Fruit fly (Drosophila melanogaster) whole organism, embryonic: ENCODE results near the gene CG43999.

Source experiments
- Adf1 ChIP-seq: fragments of 200-800 bp; sonication (Bioruptor generic); IDR thresholded peaks from 2 replicates; pipeline ENCODE4 v1.3.6; 2022; ENCODE audit warnings: missing biosample characterization, missing genetic modification characterization
- CG10462 ChIP-seq: fragments of 200-800 bp; sonication (Bioruptor generic); optimal IDR thresholded peaks from 2 replicates; lab custom pipeline; 2016; ENCODE audit warnings: missing biosample characterization, missing genetic modification characterization
- CG10565 ChIP-seq: fragments of 200-800 bp; sonication (Bioruptor generic); optimal IDR thresholded peaks from 3 replicates; lab custom pipeline; 2016; ENCODE audit warnings: missing biosample characterization, mild to moderate bottlenecking, missing genetic modification characterization
- CG12155 ChIP-seq: fragments of 200-800 bp; sonication (Bioruptor generic); optimal IDR thresholded peaks from 3 replicates; lab custom pipeline; 2016; ENCODE audit warnings: missing biosample characterization, missing genetic modification characterization
- CG12942 ChIP-seq: fragments of 200-800 bp; sonication (Bioruptor generic); optimal IDR thresholded peaks from 3 replicates; lab custom pipeline; 2016; ENCODE audit warnings: missing biosample characterization, missing genetic modification characterization
- CG14965 ChIP-seq: fragments of 200-800 bp; sonication (Bioruptor generic); optimal IDR thresholded peaks from 2 replicates; lab custom pipeline; 2016; ENCODE audit warnings: missing biosample characterization, missing genetic modification characterization, borderline replicate concordance
- CG15073 ChIP-seq: fragments of 200-800 bp; sonication (Bioruptor generic); optimal IDR thresholded peaks from 2 replicates; lab custom pipeline; 2016; ENCODE audit warnings: missing biosample characterization, missing genetic modification characterization
- CG17328 ChIP-seq: fragments of 200-800 bp; sonication (Bioruptor generic); IDR thresholded peaks from 2 replicates; pipeline ENCODE4 v1.3.6; 2022; ENCODE audit warnings: missing biosample characterization, missing genetic modification characterization
- CG17568 ChIP-seq: fragments of 200-800 bp; sonication (Bioruptor generic); optimal IDR thresholded peaks from 2 replicates; lab custom pipeline; 2018; ENCODE audit warnings: missing biosample characterization, mild to moderate bottlenecking, missing genetic modification characterization, moderate library complexity
- CG17612 ChIP-seq: fragments of 200-800 bp; sonication (Bioruptor generic); IDR thresholded peaks from 2 replicates; pipeline ENCODE4 v1.3.6; 2022; ENCODE audit warnings: missing biosample characterization, missing genetic modification characterization
- CG18011 ChIP-seq: fragments of 200-800 bp; sonication (Bioruptor generic); optimal IDR thresholded peaks from 2 replicates; lab custom pipeline; 2017; ENCODE audit warnings: missing biosample characterization, missing genetic modification characterization, mild to moderate bottlenecking, moderate library complexity, missing genotype
- CG18476 ChIP-seq: fragments of 200-800 bp; sonication (Bioruptor generic); optimal IDR thresholded peaks from 2 replicates; lab custom pipeline; 2016; ENCODE audit warnings: missing biosample characterization, mild to moderate bottlenecking, missing genetic modification characterization
- CG2875 ChIP-seq: fragments of 200-800 bp; sonication (Bioruptor generic); optimal IDR thresholded peaks from 2 replicates; lab custom pipeline; 2017; ENCODE audit warnings: missing biosample characterization, mild to moderate bottlenecking, missing genetic modification characterization, missing genetic modification reagents
- CG33557 ChIP-seq: fragments of 200-800 bp; sonication (Bioruptor generic); optimal IDR thresholded peaks from 2 replicates; lab custom pipeline; 2019; ENCODE audit warnings: missing biosample characterization, mild to moderate bottlenecking, missing genetic modification characterization, moderate library complexity
- CG42726 ChIP-seq: fragments of 200-800 bp; sonication (Bioruptor generic); IDR thresholded peaks from 2 replicates; pipeline ENCODE4 v1.3.6; 2022; ENCODE audit warnings: missing biosample characterization, missing genetic modification characterization; ENCODE audit not compliant: partially characterized antibody
- CG4854 ChIP-seq: fragments of 200-800 bp; sonication (Bioruptor generic); optimal IDR thresholded peaks from 2 replicates; lab custom pipeline; 2016; ENCODE audit warnings: missing biosample characterization, missing genetic modification characterization, inconsistent platforms
- CG6854 ChIP-seq: fragments of 200-800 bp; sonication (Bioruptor generic); optimal IDR thresholded peaks from 3 replicates; lab custom pipeline; 2017; ENCODE audit warnings: missing biosample characterization, mild to moderate bottlenecking, missing genetic modification characterization
- CG7372 ChIP-seq: fragments of 200-800 bp; sonication (Bioruptor generic); IDR thresholded peaks from 2 replicates; pipeline ENCODE4 v1.3.6; 2022; ENCODE audit warnings: missing biosample characterization, missing genetic modification characterization
- CG8089 ChIP-seq: fragments of 200-800 bp; sonication (Bioruptor generic); optimal IDR thresholded peaks from 3 replicates; lab custom pipeline; 2016; ENCODE audit warnings: missing biosample characterization, missing genetic modification characterization
- CG8290 ChIP-seq, 3 experiments: fragments of 200-800 bp; sonication (Bioruptor generic); optimal IDR thresholded peaks; 2 replicates each; lab custom pipeline; 2016 to 2019; ENCODE audit warnings: missing biosample characterization in 3 of 3, missing genetic modification characterization in 3 of 3, mild to moderate bottlenecking in 2 of 3, moderate library complexity in 1 of 3
- CG8388 ChIP-seq: fragments of 200-800 bp; sonication (Bioruptor generic); optimal IDR thresholded peaks from 2 replicates; lab custom pipeline; 2019; ENCODE audit warnings: missing biosample characterization, mild to moderate bottlenecking, missing genetic modification characterization, moderate library complexity
- CG8478 ChIP-seq: fragments of >200 bp; optimal IDR thresholded peaks from 2 replicates; lab custom pipeline; 2018
- CG8765 ChIP-seq: fragments of 200-800 bp; sonication (Bioruptor generic); IDR thresholded peaks from 2 replicates; pipeline ENCODE4 v1.3.6; 2022; ENCODE audit warnings: missing biosample characterization, missing genetic modification characterization
- CG9932 ChIP-seq: fragments of 200-800 bp; sonication (Bioruptor generic); IDR thresholded peaks from 2 replicates; pipeline ENCODE4 v1.3.6; 2022; ENCODE audit warnings: missing biosample characterization, missing genetic modification characterization
- Dll ChIP-seq: fragments of 200-800 bp; sonication (Bioruptor generic); IDR thresholded peaks from 4 replicates; pipeline ENCODE4 v1.3.6; 2022; ENCODE audit warnings: missing biosample characterization, missing genetic modification characterization; ENCODE audit not compliant: partially characterized antibody
- E2f2 ChIP-seq: fragments of 200-800 bp; sonication (Bioruptor generic); IDR thresholded peaks from 2 replicates; pipeline ENCODE4 v1.3.6; 2022; ENCODE audit warnings: missing biosample characterization, missing genetic modification characterization
- ERR ChIP-seq: fragments of 200-800 bp; sonication (Bioruptor generic); optimal IDR thresholded peaks from 2 replicates; lab custom pipeline; 2016; ENCODE audit warnings: missing biosample characterization, missing genetic modification characterization
- Elba2 ChIP-seq: fragments of 200-800 bp; sonication (Bioruptor generic); optimal IDR thresholded peaks from 3 replicates; lab custom pipeline; 2016; ENCODE audit warnings: missing biosample characterization, missing genetic modification characterization
- Fer1 ChIP-seq: fragments of 200-800 bp; sonication (Bioruptor generic); optimal IDR thresholded peaks from 2 replicates; lab custom pipeline; 2017; ENCODE audit warnings: missing biosample characterization, mild to moderate bottlenecking, missing genetic modification characterization
- Fer2 ChIP-seq: fragments of 200-800 bp; sonication (Bioruptor generic); optimal IDR thresholded peaks from 2 replicates; lab custom pipeline; 2018; ENCODE audit warnings: missing biosample characterization, mild to moderate bottlenecking, missing genetic modification characterization, moderate library complexity
- HLHmδ ChIP-seq: fragments of 200-800 bp; sonication (Bioruptor generic); optimal IDR thresholded peaks from 2 replicates; lab custom pipeline; 2018; ENCODE audit warnings: missing biosample characterization, mild to moderate bottlenecking, missing genetic modification characterization, moderate library complexity
- Hr3 ChIP-seq: fragments of 200-800 bp; sonication (Bioruptor generic); optimal IDR thresholded peaks from 3 replicates; lab custom pipeline; 2016; ENCODE audit warnings: missing biosample characterization, missing genetic modification characterization
- Neu2 ChIP-seq: fragments of 200-800 bp; sonication (Bioruptor generic); optimal IDR thresholded peaks from 3 replicates; lab custom pipeline; 2016; ENCODE audit warnings: missing biosample characterization, missing genetic modification characterization, borderline replicate concordance
- Nf-YC ChIP-seq: fragments of 200-800 bp; optimal IDR thresholded peaks from 3 replicates; lab custom pipeline; 2019; ENCODE audit warnings: missing biosample characterization, mild to moderate bottlenecking, missing genetic modification characterization, moderate library complexity
- Scr ChIP-seq: fragments of 200-800 bp; sonication (Bioruptor generic); IDR thresholded peaks from 2 replicates; pipeline ENCODE4 v1.3.6; 2022; ENCODE audit warnings: missing biosample characterization, missing genetic modification characterization; ENCODE audit not compliant: partially characterized antibody
- ara ChIP-seq: fragments of 200-800 bp; sonication (Bioruptor generic); IDR thresholded peaks from 2 replicates; pipeline ENCODE4 v1.3.6; 2022; ENCODE audit warnings: missing biosample characterization, missing genetic modification characterization
- bigmax ChIP-seq: fragments of 200-800 bp; sonication (Bioruptor generic); optimal IDR thresholded peaks from 2 replicates; lab custom pipeline; 2018; ENCODE audit warnings: missing biosample characterization, mild to moderate bottlenecking, missing genetic modification characterization
- cad ChIP-seq: fragments of >200 bp; optimal IDR thresholded peaks from 2 replicates; lab custom pipeline; 2017; ENCODE audit warnings: missing biosample characterization, missing genetic modification characterization
- croc ChIP-seq: fragments of 200-800 bp; sonication (Bioruptor generic); conservative IDR thresholded peaks from 3 replicates; pipeline ENCODE4 v1.3.6; 2022; ENCODE audit warnings: missing biosample characterization, missing genetic modification characterization
- danr ChIP-seq: fragments of 200-800 bp; sonication (Bioruptor generic); IDR thresholded peaks from 2 replicates; pipeline ENCODE4 v1.3.6; 2022; ENCODE audit warnings: missing biosample characterization, missing genetic modification characterization
- gem ChIP-seq: fragments of 200-800 bp; sonication (Bioruptor generic); optimal IDR thresholded peaks from 2 replicates; lab custom pipeline; 2019; ENCODE audit warnings: missing biosample characterization, mild to moderate bottlenecking, missing genetic modification characterization, moderate library complexity
- ind ChIP-seq: fragments of 200-800 bp; sonication (Bioruptor generic); optimal IDR thresholded peaks from 3 replicates; lab custom pipeline; 2016; ENCODE audit warnings: missing biosample characterization, missing genetic modification characterization
- klu ChIP-seq: fragments of 200-800 bp; sonication (Bioruptor generic); IDR thresholded peaks from 2 replicates; pipeline ENCODE4 v1.3.6; 2022; ENCODE audit warnings: missing biosample characterization, missing genetic modification characterization
- onecut ChIP-seq: fragments of 200-800 bp; sonication (Bioruptor generic); IDR thresholded peaks from 2 replicates; pipeline ENCODE4 v1.3.6; 2022; ENCODE audit warnings: missing biosample characterization, missing genetic modification characterization
- pho ChIP-seq: fragments of 200-800 bp; sonication (Bioruptor generic); optimal IDR thresholded peaks from 2 replicates; lab custom pipeline; 2016; ENCODE audit warnings: missing biosample characterization, missing genetic modification characterization
- sd ChIP-seq: fragments of 200-800 bp; sonication (Bioruptor generic); optimal IDR thresholded peaks from 3 replicates; lab custom pipeline; 2018; ENCODE audit warnings: missing biosample characterization, mild to moderate bottlenecking, missing genetic modification characterization, moderate library complexity
- slbo ChIP-seq: fragments of 200-800 bp; sonication (Bioruptor generic); IDR thresholded peaks from 2 replicates; pipeline ENCODE4 v1.3.6; 2022; ENCODE audit warnings: missing biosample characterization, missing genetic modification characterization
- stc ChIP-seq: fragments of 200-800 bp; sonication (Bioruptor generic); IDR thresholded peaks from 2 replicates; pipeline ENCODE4 v1.3.6; 2022; ENCODE audit warnings: missing biosample characterization, missing genetic modification characterization
- zen2 ChIP-seq: fragments of 200-800 bp; sonication (Bioruptor generic); IDR thresholded peaks from 3 replicates; pipeline ENCODE4 v1.3.6; 2022; ENCODE audit warnings: missing biosample characterization, missing genetic modification characterization; ENCODE audit not compliant: partially characterized antibody

The CG43999 gene

DNA sequence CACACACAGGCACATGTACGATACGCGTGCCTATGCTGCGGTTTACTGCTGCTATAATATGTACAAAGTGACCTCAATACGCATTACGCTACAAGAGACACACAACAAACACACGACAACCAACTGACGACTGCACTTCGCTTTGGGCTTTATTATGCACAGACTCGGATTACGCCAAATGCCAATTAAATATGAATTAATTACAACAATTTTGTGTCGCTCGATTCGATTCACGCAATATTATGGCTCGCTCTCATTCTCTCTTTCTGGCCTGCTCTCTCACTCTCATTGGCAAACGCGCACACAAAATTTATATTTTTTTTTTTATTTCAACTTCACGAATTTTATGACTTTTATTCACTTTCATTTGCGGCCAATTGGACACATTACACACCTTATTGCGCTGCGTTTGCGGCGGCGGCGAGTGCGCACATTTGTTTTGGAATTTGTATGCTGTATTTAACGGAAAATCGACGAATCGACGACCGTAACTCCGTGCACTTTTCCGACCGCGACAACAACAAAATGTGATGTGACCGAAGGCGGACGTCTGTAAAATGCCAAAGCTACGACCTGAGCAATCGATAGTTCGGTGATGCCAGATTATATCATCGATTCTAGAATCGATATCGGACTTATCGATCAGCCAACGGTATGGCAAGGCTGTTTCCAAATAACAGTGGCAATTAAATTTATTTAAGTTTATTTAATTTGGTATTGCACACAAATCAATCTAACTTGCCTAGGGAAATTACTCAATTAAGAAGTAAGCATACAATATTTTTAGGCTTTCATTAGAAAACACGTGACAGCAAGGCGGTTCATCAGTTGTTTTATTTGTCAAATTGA lies 6.1 kb downstream of the CG43999 start, which contains the start of the genes sba and CG31141 (continued):
- TF ChIP-seq CG4854 (GFP tag; lab: Kevin White, UChicago) (no peak), gem (tag; lab: Kevin White, UChicago) (no peak), CG14965 (GFP tag; lab: Kevin White, UChicago) (no peak), zen2 (peak; percentile 86), CG8290 (GFP tag; optimal IDR thresholded peaks at IDR 0.05; lab: Kevin White, UChicago) (no peak), CG8290 (tag; optimal IDR thresholded peaks at IDR 0.05; lab: Kevin White, UChicago) (peak in 1 of 2 experiments; percentile 81), CG15073 (GFP tag; lab: Kevin White, UChicago) (no peak), sd (tag; lab: Kevin White, UChicago) (peak; percentile 52), E2f2 (GFP tag; lab: Robert Waterston, UW) (peak; percentile 76), pho (GFP tag; lab: Kevin White, UChicago) (no peak), klu (GFP tag; lab: Robert Waterston, UW) (no peak), CG10462 (GFP tag; lab: Kevin White, UChicago) (peak; percentile 70), CG8388 (GFP tag; lab: Kevin White, UChicago) (no peak), Fer1 (GFP tag; lab: Kevin White, UChicago) (peak; percentile 48), ara (GFP tag; lab: Robert Waterston, UW) (no peak), CG12155 (GFP tag; lab: Kevin White, UChicago) (no peak), CG8478 (lab: Kevin White, UChicago) (peak; percentile 79), stc (GFP tag; lab: Robert Waterston, UW) (no peak; the same call in 1 of the 2 replicates), danr (no peak), CG18011 (no peak), cad (GFP tag; lab: Kevin White, UChicago) (peak; percentile 36), ERR (GFP tag; lab: Kevin White, UChicago) (no peak), CG17568 (GFP tag; lab: Kevin White, UChicago) (peak; percentile 51), bigmax (GFP tag; lab: Kevin White, UChicago) (no peak), CG8765 (GFP tag; lab: Robert Waterston, UW) (no peak), croc (GFP tag; lab: Robert Waterston, UW) (no peak), Neu2 (GFP tag; lab: Kevin White, UChicago) (no peak), Hr3 (GFP tag; lab: Kevin White, UChicago) (no peak), slbo (GFP tag; lab: Robert Waterston, UW) (no peak), Nf-YC (tag; lab: Kevin White, UChicago) (peak; percentile 2), CG10565 (GFP tag; lab: Kevin White, UChicago) (no peak), onecut (GFP tag; lab: Robert Waterston, UW) (peak; percentile 44), Elba2 (peak; percentile 93), CG33557 (no peak), CG18476 (no peak), ind (GFP tag; lab: Kevin White, UChicago) (no peak), HLHmδ (peak; percentile 38), Dll (GFP tag; lab: Robert Waterston, UW) (peak; percentile 79), CG42726 (GFP tag; lab: Robert Waterston, UW) (peak; percentile 85), CG9932 (no peak), CG7372 (GFP tag; lab: Robert Waterston, UW) (no peak), CG17328 (GFP tag; lab: Robert Waterston, UW) (no peak), CG8089 (GFP tag; lab: Kevin White, UChicago) (no peak), CG2875 (GFP tag; lab: Kevin White, UChicago) (no peak), Adf1 (no peak), CG6854 (GFP tag; lab: Kevin White, UChicago) (peak; percentile 26), CG17612 (GFP tag; lab: Robert Waterston, UW) (no peak), CG12942 (GFP tag; lab: Kevin White, UChicago) (no peak), Fer2 (tag; lab: Kevin White, UChicago) (no peak), Scr (GFP tag; lab: Robert Waterston, UW) (peak; percentile 79)
